Fruit fly (Drosophila melanogaster) whole organism, embryonic: ENCODE data around the gene CG1024.

Source experiments
- Atf6 ChIP-seq: fragments of 200-800 bp; sonication (Bioruptor generic); IDR thresholded peaks from 2 replicates; pipeline ENCODE4 v1.3.6; 2022; ENCODE audit warnings: missing biosample characterization, missing genetic modification characterization
- Blimp-1 ChIP-seq: fragments of 200-800 bp; sonication (Bioruptor generic); optimal IDR thresholded peaks from 3 replicates; lab custom pipeline; 2018; ENCODE audit warnings: missing biosample characterization, missing genetic modification characterization, mild to moderate bottlenecking, moderate library complexity, missing genetic modification reagents
- CG12769 ChIP-seq: fragments of 200-800 bp; sonication (Bioruptor generic); optimal IDR thresholded peaks from 2 replicates; lab custom pipeline; 2019; ENCODE audit warnings: missing biosample characterization, mild to moderate bottlenecking, missing genetic modification characterization, moderate library complexity
- CG14014 ChIP-seq: fragments of 200-800 bp; sonication (Bioruptor generic); IDR thresholded peaks from 2 replicates; pipeline ENCODE4 v1.3.6; 2022; ENCODE audit warnings: missing biosample characterization, missing genetic modification characterization
- CG15479 ChIP-seq: fragments of 200-800 bp; sonication (Bioruptor generic); optimal IDR thresholded peaks from 3 replicates; lab custom pipeline; 2019; ENCODE audit warnings: missing biosample characterization, mild to moderate bottlenecking, missing genetic modification characterization, moderate library complexity
- CG15601 ChIP-seq: fragments of 200-800 bp; sonication (Bioruptor generic); optimal IDR thresholded peaks from 3 replicates; lab custom pipeline; 2019; ENCODE audit warnings: missing biosample characterization, mild to moderate bottlenecking, missing genetic modification characterization, moderate library complexity
- CG16815 ChIP-seq: fragments of 200-800 bp; sonication (Bioruptor generic); optimal IDR thresholded peaks from 3 replicates; lab custom pipeline; 2017; ENCODE audit warnings: missing biosample characterization, mild to moderate bottlenecking, missing genetic modification characterization
- CG17385 ChIP-seq: fragments of 200-800 bp; sonication (Bioruptor generic); optimal IDR thresholded peaks from 3 replicates; lab custom pipeline; 2018; ENCODE audit warnings: missing biosample characterization, mild to moderate bottlenecking, missing genetic modification characterization
- CG32532 ChIP-seq: fragments of 200-800 bp; sonication (Bioruptor generic); IDR thresholded peaks from 2 replicates; pipeline ENCODE4 v1.3.6; 2022; ENCODE audit warnings: missing biosample characterization, missing genetic modification characterization
- CG33557 ChIP-seq: fragments of 200-800 bp; sonication (Bioruptor generic); optimal IDR thresholded peaks from 2 replicates; lab custom pipeline; 2019; ENCODE audit warnings: missing biosample characterization, mild to moderate bottlenecking, missing genetic modification characterization, moderate library complexity
- CG34422 ChIP-seq: fragments of 200-800 bp; sonication (Bioruptor generic); IDR thresholded peaks from 3 replicates; pipeline ENCODE4 v1.3.6; 2022; ENCODE audit warnings: missing biosample characterization, missing genetic modification characterization
- CG4404 ChIP-seq: fragments of 200-800 bp; sonication (Bioruptor generic); IDR thresholded peaks from 2 replicates; pipeline ENCODE4 v1.3.6; 2022; ENCODE audit warnings: missing biosample characterization, missing genetic modification characterization
- CG4854 ChIP-seq: fragments of 200-800 bp; sonication (Bioruptor generic); optimal IDR thresholded peaks from 2 replicates; lab custom pipeline; 2016; ENCODE audit warnings: missing biosample characterization, missing genetic modification characterization, inconsistent platforms
- CG6683 ChIP-seq: fragments of 200-800 bp; sonication (Bioruptor generic); optimal IDR thresholded peaks from 2 replicates; lab custom pipeline; 2017; ENCODE audit warnings: missing biosample characterization, mild to moderate bottlenecking, missing genetic modification characterization, missing genetic modification reagents
- CG7786 ChIP-seq: fragments of 200-800 bp; sonication (Bioruptor generic); optimal IDR thresholded peaks from 2 replicates; lab custom pipeline; 2016; ENCODE audit warnings: missing biosample characterization, missing genetic modification characterization
- CG8089 ChIP-seq: fragments of 200-800 bp; sonication (Bioruptor generic); optimal IDR thresholded peaks from 3 replicates; lab custom pipeline; 2016; ENCODE audit warnings: missing biosample characterization, missing genetic modification characterization
- CG8359 ChIP-seq: fragments of 200-800 bp; sonication (Bioruptor generic); optimal IDR thresholded peaks from 2 replicates; lab custom pipeline; 2017; ENCODE audit warnings: missing biosample characterization, mild to moderate bottlenecking, missing genetic modification characterization, borderline replicate concordance
- CG9876 ChIP-seq: fragments of 200-800 bp; sonication (Bioruptor generic); optimal IDR thresholded peaks from 2 replicates; lab custom pipeline; 2016; ENCODE audit warnings: missing biosample characterization, missing genetic modification characterization
- D19A ChIP-seq: fragments of 200-800 bp; optimal IDR thresholded peaks from 3 replicates; lab custom pipeline; 2019; ENCODE audit warnings: missing biosample characterization, mild to moderate bottlenecking, missing genetic modification characterization, moderate library complexity
- D19B ChIP-seq: fragments of 200-800 bp; sonication (Bioruptor generic); optimal IDR thresholded peaks from 2 replicates; lab custom pipeline; 2017; ENCODE audit warnings: missing biosample characterization, mild to moderate bottlenecking, missing genetic modification characterization
- Doc2 ChIP-seq: fragments of 200-800 bp; sonication (Bioruptor generic); IDR thresholded peaks from 2 replicates; pipeline ENCODE4 v1.3.6; 2022; ENCODE audit warnings: missing biosample characterization, missing genetic modification characterization
- Eip74EF ChIP-seq, 2 experiments: fragments of 200-800 bp in 1 of 2; fragments of >200 bp in 1 of 2; sonication (Bioruptor generic) in 1 of 2; optimal IDR thresholded peaks; 2 replicates each; lab custom pipeline; 2017 to 2019; ENCODE audit warnings: missing biosample characterization in 2 of 2, missing genetic modification characterization in 2 of 2, mild to moderate bottlenecking in 1 of 2, moderate library complexity in 1 of 2
- Hr3 ChIP-seq: fragments of 200-800 bp; sonication (Bioruptor generic); optimal IDR thresholded peaks from 3 replicates; lab custom pipeline; 2016; ENCODE audit warnings: missing biosample characterization, missing genetic modification characterization
- NfI ChIP-seq: fragments of 200-800 bp; sonication (Bioruptor generic); optimal IDR thresholded peaks from 3 replicates; lab custom pipeline; 2018; ENCODE audit warnings: missing biosample characterization, mild to moderate bottlenecking, missing genetic modification characterization, moderate library complexity
- Sox100B ChIP-seq: fragments of 200-800 bp; sonication (Bioruptor generic); optimal IDR thresholded peaks from 3 replicates; lab custom pipeline; 2018; ENCODE audit warnings: missing biosample characterization, mild to moderate bottlenecking, missing genetic modification characterization
- Tbp ChIP-seq: fragments of >200 bp; optimal IDR thresholded peaks from 2 replicates; lab custom pipeline; 2018; ENCODE audit warnings: missing biosample characterization, missing genetic modification characterization
- aop ChIP-seq: fragments of 200-800 bp; sonication (Bioruptor generic); IDR thresholded peaks from 2 replicates; pipeline ENCODE4 v1.3.6; 2022; ENCODE audit warnings: missing biosample characterization, missing genetic modification characterization
- bigmax ChIP-seq: fragments of 200-800 bp; sonication (Bioruptor generic); optimal IDR thresholded peaks from 2 replicates; lab custom pipeline; 2018; ENCODE audit warnings: missing biosample characterization, mild to moderate bottlenecking, missing genetic modification characterization
- bsh ChIP-seq, 2 experiments: fragments of 200-800 bp; sonication (Bioruptor generic); optimal IDR thresholded peaks; 2 replicates each; lab custom pipeline; 2017 to 2018; ENCODE audit warnings: mild to moderate bottlenecking in 2 of 2, missing biosample characterization in 2 of 2, missing genetic modification characterization in 2 of 2, moderate library complexity in 1 of 2
- chif ChIP-seq, 2 experiments: fragments of 200-800 bp; sonication (Bioruptor generic); optimal IDR thresholded peaks; 3 replicates each; lab custom pipeline; 2016; ENCODE audit warnings: missing biosample characterization in 2 of 2, missing genetic modification characterization in 2 of 2
- chm ChIP-seq: fragments of 200-800 bp; sonication (Bioruptor generic); IDR thresholded peaks from 2 replicates; pipeline ENCODE4 v1.3.6; 2022; ENCODE audit warnings: missing biosample characterization, missing genetic modification characterization
- dan ChIP-seq: fragments of 200-800 bp; sonication (Bioruptor generic); IDR thresholded peaks from 2 replicates; pipeline ENCODE4 v1.3.6; 2022; ENCODE audit warnings: missing biosample characterization, missing genetic modification characterization
- en ChIP-seq: fragments of 200-800 bp; sonication (Bioruptor generic); optimal IDR thresholded peaks from 2 replicates; lab custom pipeline; 2016; ENCODE audit warnings: missing biosample characterization, missing genetic modification characterization
- esg ChIP-seq: fragments of 200-800 bp; sonication (Bioruptor generic); conservative IDR thresholded peaks from 2 replicates; pipeline ENCODE4 v1.3.6; 2022; ENCODE audit warnings: missing biosample characterization, missing genetic modification characterization
- fd96Cb ChIP-seq: fragments of 200-800 bp; sonication (Bioruptor generic); optimal IDR thresholded peaks from 2 replicates; lab custom pipeline; 2018; ENCODE audit warnings: missing biosample characterization, mild to moderate bottlenecking, missing genetic modification characterization, moderate library complexity
- gcm2 ChIP-seq: fragments of 200-800 bp; sonication (Bioruptor generic); optimal IDR thresholded peaks from 2 replicates; lab custom pipeline; 2016; ENCODE audit warnings: missing biosample characterization, missing genetic modification characterization
- hb ChIP-seq: fragments of 200-800 bp; sonication (Bioruptor generic); IDR thresholded peaks from 3 replicates; pipeline ENCODE4 v1.3.6; 2022; ENCODE audit warnings: missing biosample characterization, missing genetic modification characterization; ENCODE audit not compliant: partially characterized antibody
- kay ChIP-seq: fragments of 200-800 bp; sonication (Bioruptor generic); optimal IDR thresholded peaks from 2 replicates; lab custom pipeline; 2016; ENCODE audit warnings: missing biosample characterization, missing genetic modification characterization
- phol ChIP-seq: fragments of 200-800 bp; sonication (Bioruptor generic); optimal IDR thresholded peaks from 3 replicates; lab custom pipeline; 2018; ENCODE audit warnings: missing biosample characterization, mild to moderate bottlenecking, missing genetic modification characterization, moderate library complexity
- pita ChIP-seq: fragments of 200-800 bp; sonication (Bioruptor generic); optimal IDR thresholded peaks from 2 replicates; lab custom pipeline; 2017; ENCODE audit warnings: missing biosample characterization, mild to moderate bottlenecking, missing genetic modification characterization
- pros ChIP-seq: fragments of 200-800 bp; sonication (Bioruptor generic); optimal IDR thresholded peaks from 3 replicates; lab custom pipeline; 2019; ENCODE audit warnings: missing biosample characterization, mild to moderate bottlenecking, missing genetic modification characterization, moderate library complexity
- psq ChIP-seq: fragments of 200-800 bp; sonication (Bioruptor generic); optimal IDR thresholded peaks from 2 replicates; lab custom pipeline; 2017; ENCODE audit warnings: missing biosample characterization, missing genetic modification characterization
- salm ChIP-seq: fragments of 200-800 bp; sonication (Bioruptor generic); optimal IDR thresholded peaks from 2 replicates; lab custom pipeline; 2018; ENCODE audit warnings: missing biosample characterization, mild to moderate bottlenecking, missing genetic modification characterization
- schlank ChIP-seq: fragments of 200-800 bp; sonication (Bioruptor generic); optimal IDR thresholded peaks from 2 replicates; lab custom pipeline; 2018; ENCODE audit warnings: missing biosample characterization, mild to moderate bottlenecking, missing genetic modification characterization
- slou ChIP-seq: fragments of 200-800 bp; sonication (Bioruptor generic); optimal IDR thresholded peaks from 3 replicates; lab custom pipeline; 2016; ENCODE audit warnings: missing biosample characterization, missing genetic modification characterization
- sob ChIP-seq: fragments of 200-800 bp; sonication (Bioruptor generic); IDR thresholded peaks from 2 replicates; pipeline ENCODE4 v1.3.6; 2022; ENCODE audit warnings: missing biosample characterization, missing genetic modification characterization
- sug ChIP-seq: fragments of 200-800 bp; optimal IDR thresholded peaks from 2 replicates; lab custom pipeline; 2019; ENCODE audit warnings: missing biosample characterization, mild to moderate bottlenecking, missing genetic modification characterization, moderate library complexity

CG1024 gene

dm6 chr3R:6410412-6411225, 30.5 kb upstream of the CG1024 start (continued):
- peak; percentile 63 for TF ChIP-seq Atf6 (GFP tag; lab: Robert Waterston, UW)
- TF ChIP-seq CG4854 (GFP tag; lab: Kevin White, UChicago), result peak; percentile 84
- peak; percentile 65 for TF ChIP-seq slou (GFP tag; lab: Kevin White, UChicago)
- TF ChIP-seq CG8359 (GFP tag; lab: Kevin White, UChicago), result peak; percentile 66
- no peak for TF ChIP-seq aop (GFP tag; lab: Robert Waterston, UW)
- TF ChIP-seq hb (GFP tag; lab: Robert Waterston, UW), result no peak
- TF ChIP-seq schlank, result peak; percentile 65
- peak; percentile 64 for TF ChIP-seq esg (GFP tag; lab: Robert Waterston, UW)
- no peak for TF ChIP-seq CG15479 (GFP tag; lab: Kevin White, UChicago)

dm6 chr3R:6409153-6409571, 29.0 kb upstream of the CG1024 start:
- TF ChIP-seq Eip74EF (GFP tag; optimal IDR thresholded peaks at IDR 0.05; lab: Kevin White, UChicago), result peak in 1 of 2 experiments; percentile 54
- no peak for TF ChIP-seq phol (tag; lab: Kevin White, UChicago)
- TF ChIP-seq CG34422, result 0 out of 3 replicates have a peak, but pooled peaks have one; percentile 12
- peak; percentile 77; the same call in 1 of the 2 replicates for TF ChIP-seq chm (GFP tag; lab: Robert Waterston, UW)
- peak; percentile 83 for TF ChIP-seq psq (GFP tag; lab: Kevin White, UChicago)
- no peak for TF ChIP-seq CG7786 (GFP tag; lab: Kevin White, UChicago)
- TF ChIP-seq CG32532 (GFP tag; lab: Robert Waterston, UW), result no peak
- TF ChIP-seq Doc2 (GFP tag; lab: Robert Waterston, UW), result no peak
- TF ChIP-seq chif (GFP tag; optimal IDR thresholded peaks at IDR 0.05; lab: Kevin White, UChicago), result no peak
- peak; percentile 58 for TF ChIP-seq CG33557
- no peak for TF ChIP-seq CG16815 (GFP tag; lab: Kevin White, UChicago)
- TF ChIP-seq CG17385 (GFP tag; lab: Kevin White, UChicago), result peak; percentile 89
- peak; percentile 26 for TF ChIP-seq sug
- no peak for TF ChIP-seq CG12769 (tag; lab: Kevin White, UChicago)
- TF ChIP-seq Sox100B (GFP tag; lab: Kevin White, UChicago), result no peak
- TF ChIP-seq Blimp-1 (GFP tag; lab: Kevin White, UChicago), result peak; percentile 19
- peak; percentile 16; the same call in 1 of the 2 replicates for TF ChIP-seq sob (GFP tag; lab: Robert Waterston, UW)
- TF ChIP-seq NfI, result no peak
- no peak for TF ChIP-seq gcm2 (GFP tag; lab: Kevin White, UChicago)
- TF ChIP-seq D19B, result no peak
- no peak for TF ChIP-seq Hr3
- TF ChIP-seq CG9876 (GFP tag; lab: Kevin White, UChicago), result no peak
- peak in 1 of 2 experiments; percentile 26 for TF ChIP-seq bsh (GFP tag; optimal IDR thresholded peaks at IDR 0.05; lab: Kevin White, UChicago)
- TF ChIP-seq CG15601 (tag; lab: Kevin White, UChicago), result peak; percentile 41
- TF ChIP-seq kay (GFP tag; lab: Kevin White, UChicago), result no peak
- no peak for TF ChIP-seq dan (GFP tag; lab: Robert Waterston, UW)
- no peak for TF ChIP-seq Tbp (GFP tag; lab: Kevin White, UChicago)
- TF ChIP-seq CG14014, result 0 out of 2 replicates have a peak, but pooled peaks have one; percentile 11
- TF ChIP-seq pros (GFP tag; lab: Kevin White, UChicago), result peak; percentile 59
- peak; percentile 0 for TF ChIP-seq CG8089 (GFP tag; lab: Kevin White, UChicago)
- no peak for TF ChIP-seq bigmax (GFP tag; lab: Kevin White, UChicago)
- no peak for TF ChIP-seq pita (GFP tag; lab: Kevin White, UChicago)
- TF ChIP-seq fd96Cb (tag; lab: Kevin White, UChicago), result no peak
- TF ChIP-seq D19A, result no peak
- TF ChIP-seq CG6683 (GFP tag; lab: Kevin White, UChicago), result no peak
- TF ChIP-seq salm (tag; lab: Kevin White, UChicago), result no peak
- no peak for TF ChIP-seq CG4404
- TF ChIP-seq en (GFP tag; lab: Kevin White, UChicago), result no peak
